Fruit fly (Drosophila melanogaster) whole organism: Measurements from ENCODE around the gene CG14086.

Experiments
- CG8478 ChIP-seq: fragments of >200 bp; optimal IDR thresholded peaks from 2 replicates; lab custom pipeline; 2018; ENCODE audit warnings: inconsistent platforms
- Dll ChIP-seq: fragments of >200 bp; optimal IDR thresholded peaks from 2 replicates; lab custom pipeline; 2017
- EcR ChIP-seq, 2 experiments: fragments of >200 bp; optimal IDR thresholded peaks; 2 replicates each; lab custom pipeline; 2017; ENCODE audit warnings: missing biosample characterization in 2 of 2, missing genetic modification characterization in 2 of 2, missing genetic modification reagents in 2 of 2
- pan ChIP-seq: fragments of >200 bp; optimal IDR thresholded peaks from 2 replicates; lab custom pipeline; 2017
- psq ChIP-seq: fragments of >200 bp; optimal IDR thresholded peaks from 2 replicates; lab custom pipeline; 2017
- usp ChIP-seq: fragments of >200 bp; optimal IDR thresholded peaks from 2 replicates; lab custom pipeline; 2017; ENCODE audit warnings: missing biosample characterization, missing genetic modification characterization, mixed read lengths

The CG14086 gene

DNA sequence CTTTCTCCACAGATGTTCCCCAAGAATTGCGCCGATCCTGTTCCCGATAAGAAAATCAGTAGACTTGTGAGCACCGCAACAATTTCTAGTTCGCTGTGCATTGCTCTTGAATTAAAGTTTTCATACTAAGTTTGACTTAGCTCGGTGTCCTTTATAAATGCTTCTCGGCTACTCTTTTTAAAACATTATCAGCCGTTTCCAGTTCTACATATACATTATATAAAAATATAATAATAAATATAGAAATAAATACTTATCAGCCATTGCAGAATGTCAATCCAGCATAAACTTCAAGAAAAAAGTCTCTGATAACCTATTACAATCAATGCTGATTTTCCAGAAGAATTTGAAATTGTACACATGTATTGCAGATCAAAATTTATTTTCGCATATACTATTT, 5.0 kb upstream of the CG14086 start, which contains the start of gene CG14088:
Gene CG14088, minus strand, starts transcription at position 101 of the 400 bp plus-strand sequence.
- no peak for TF ChIP-seq pan (lab: Kevin White, UChicago)

DNA sequence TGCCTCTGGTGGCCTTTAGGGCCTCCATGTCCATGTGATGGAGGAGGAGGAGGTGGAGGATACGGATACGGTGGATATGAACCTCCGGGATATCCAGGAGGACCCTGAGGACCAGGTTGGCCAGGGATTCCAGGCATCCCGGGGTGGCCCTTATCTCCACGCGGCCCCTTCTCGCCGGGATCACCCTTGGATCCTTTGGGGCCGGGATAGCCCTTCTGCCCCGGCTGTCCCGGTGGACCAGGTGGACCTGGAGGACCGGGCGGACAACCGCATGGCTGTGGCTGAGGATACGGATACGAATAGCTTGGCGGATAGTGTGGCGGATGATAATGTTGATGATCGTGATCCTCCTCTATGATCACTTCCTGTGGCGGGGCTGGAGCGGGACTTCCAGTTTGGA, 4.7 kb downstream of the CG14086 start:
- TF ChIP-seq EcR (GFP tag; optimal IDR thresholded peaks at IDR 0.05; lab: Kevin White, UChicago) (no peak), usp (no peak), psq (lab: Kevin White, UChicago) (no peak), CG8478 (lab: Kevin White, UChicago) (no peak), pan (lab: Kevin White, UChicago) (no peak), Dll (lab: Kevin White, UChicago) (no peak)

DNA sequence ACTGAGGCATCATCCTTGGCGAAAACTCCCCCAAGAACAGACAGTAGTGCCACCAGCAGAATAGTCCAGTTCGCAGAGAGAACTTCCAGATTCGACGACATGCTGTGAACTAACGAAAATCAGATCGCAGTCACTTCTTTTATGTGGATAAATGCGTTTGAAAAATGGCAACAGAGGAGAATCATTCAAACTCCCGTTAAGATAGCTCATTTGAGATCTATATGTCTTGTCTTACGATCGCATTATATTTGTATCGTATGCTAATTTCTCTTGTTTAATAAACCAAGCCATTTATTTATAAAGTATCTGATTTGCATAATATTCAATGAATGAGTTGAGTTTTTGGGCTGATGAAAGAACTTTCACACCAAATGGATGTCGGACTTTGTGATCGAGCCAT, 5.1 kb downstream of the CG14086 start, which contains the start of gene CG14089:
Gene CG14089, minus strand, starts transcription at position 101 of the 400 bp plus-strand sequence.
- TF ChIP-seq CG8478 (lab: Kevin White, UChicago) = no peak
- no peak for TF ChIP-seq Dll (lab: Kevin White, UChicago)

DNA sequence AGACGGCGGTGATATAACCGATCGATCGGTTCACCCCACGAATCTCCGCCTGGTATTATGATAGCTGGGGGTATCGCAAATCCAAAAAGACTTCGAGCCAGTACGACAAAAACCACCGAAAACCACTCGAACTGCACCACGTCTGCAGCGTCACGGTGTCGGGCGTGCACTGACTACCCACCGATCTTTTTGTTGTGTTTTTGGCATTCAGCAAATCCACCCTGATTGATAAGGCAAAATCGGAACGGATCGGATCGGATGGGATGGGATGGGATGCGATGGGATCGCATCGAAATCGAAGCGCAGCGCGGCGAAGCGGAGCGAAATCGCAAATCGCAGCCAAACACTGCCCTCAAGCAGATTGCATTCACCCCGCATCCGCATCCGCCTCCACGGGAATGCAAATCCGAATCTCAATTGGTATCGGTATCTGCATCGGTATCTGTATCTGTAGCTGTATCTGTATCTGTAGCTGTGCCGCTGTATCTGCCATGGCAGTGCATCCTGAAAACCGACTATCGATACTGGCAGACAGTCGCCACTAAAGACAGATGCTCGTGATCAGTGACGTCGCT, 12.9 kb downstream of the CG14086 start:
- TF ChIP-seq Dll (lab: Kevin White, UChicago) (no peak), usp (no peak), psq (lab: Kevin White, UChicago) (no peak)

DNA sequence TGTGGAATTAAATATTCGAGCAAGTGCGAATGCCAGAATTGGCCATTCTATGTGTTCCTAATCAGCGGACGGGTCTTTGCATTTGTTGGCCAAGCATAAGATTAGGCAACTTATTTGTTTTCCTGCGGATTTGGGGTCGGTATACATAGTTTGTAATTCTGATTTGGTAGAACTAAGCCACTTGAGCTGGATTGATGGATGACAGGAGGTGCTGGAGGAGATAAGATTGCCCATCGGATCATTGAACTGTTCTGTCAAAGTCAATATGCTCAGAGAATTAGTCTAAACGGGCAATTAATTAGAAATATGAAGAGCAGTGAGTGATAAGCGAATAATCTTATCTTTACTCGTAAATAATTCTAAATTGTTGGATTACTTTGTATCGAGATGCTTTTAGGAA, 13.8 kb downstream of the CG14086 start:
- TF ChIP-seq usp = no peak
- no peak for TF ChIP-seq EcR (GFP tag; optimal IDR thresholded peaks at IDR 0.05; lab: Kevin White, UChicago)
- no peak for TF ChIP-seq pan (lab: Kevin White, UChicago)
- TF ChIP-seq CG8478 (lab: Kevin White, UChicago) = no peak
- TF ChIP-seq Dll (lab: Kevin White, UChicago) = no peak
- no peak for TF ChIP-seq psq (lab: Kevin White, UChicago)

DNA sequence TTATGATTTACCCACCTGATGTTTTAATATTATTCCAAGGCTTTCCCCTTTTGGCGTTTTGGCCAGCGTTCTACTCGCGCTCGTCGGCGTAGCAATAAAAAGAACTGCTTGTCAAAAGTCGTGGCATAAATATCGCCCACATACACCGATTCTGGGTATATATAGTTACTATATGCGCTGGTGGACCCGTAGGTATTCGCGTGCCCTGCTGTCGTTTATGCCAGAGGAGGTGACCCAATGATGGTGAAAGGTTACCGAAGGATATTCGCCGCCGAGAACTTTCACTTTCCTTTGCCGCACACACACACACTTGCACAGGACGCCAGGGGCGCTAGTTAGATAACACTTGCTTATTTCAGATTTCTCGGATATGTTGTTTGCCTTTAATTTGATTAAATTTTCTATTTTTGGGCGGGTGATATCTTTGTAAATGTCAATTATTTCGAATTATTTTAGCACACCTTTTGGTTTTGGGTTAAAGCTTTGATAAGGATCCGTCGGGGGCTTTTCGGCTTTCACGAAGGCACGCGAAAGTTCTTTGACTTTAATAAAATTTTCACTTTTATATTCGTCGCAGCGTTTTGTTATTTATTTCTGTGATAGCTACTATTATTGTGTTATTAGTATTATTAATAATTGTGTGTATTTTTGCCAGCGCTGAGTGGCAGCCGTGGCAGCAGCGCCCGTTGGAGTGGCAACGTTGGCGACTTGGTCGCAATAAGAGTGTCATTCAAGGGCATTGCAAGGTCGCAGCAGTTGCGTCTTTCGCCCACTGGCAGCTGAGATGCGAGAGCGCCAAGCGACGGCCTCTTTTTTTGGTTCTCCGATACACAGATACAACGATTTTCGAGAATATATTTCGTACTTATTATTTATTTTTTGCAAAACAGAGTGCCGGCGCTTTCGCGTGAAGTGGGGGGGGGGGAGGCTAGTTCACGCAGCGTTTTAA, 16.1 kb downstream of the CG14086 start:
- TF ChIP-seq CG8478 (lab: Kevin White, UChicago) = no peak
- no peak for TF ChIP-seq EcR (GFP tag; optimal IDR thresholded peaks at IDR 0.05; lab: Kevin White, UChicago)
- no peak for TF ChIP-seq usp
- TF ChIP-seq psq (lab: Kevin White, UChicago) = no peak
- TF ChIP-seq Dll (lab: Kevin White, UChicago) = no peak
- no peak for TF ChIP-seq pan (lab: Kevin White, UChicago)

DNA sequence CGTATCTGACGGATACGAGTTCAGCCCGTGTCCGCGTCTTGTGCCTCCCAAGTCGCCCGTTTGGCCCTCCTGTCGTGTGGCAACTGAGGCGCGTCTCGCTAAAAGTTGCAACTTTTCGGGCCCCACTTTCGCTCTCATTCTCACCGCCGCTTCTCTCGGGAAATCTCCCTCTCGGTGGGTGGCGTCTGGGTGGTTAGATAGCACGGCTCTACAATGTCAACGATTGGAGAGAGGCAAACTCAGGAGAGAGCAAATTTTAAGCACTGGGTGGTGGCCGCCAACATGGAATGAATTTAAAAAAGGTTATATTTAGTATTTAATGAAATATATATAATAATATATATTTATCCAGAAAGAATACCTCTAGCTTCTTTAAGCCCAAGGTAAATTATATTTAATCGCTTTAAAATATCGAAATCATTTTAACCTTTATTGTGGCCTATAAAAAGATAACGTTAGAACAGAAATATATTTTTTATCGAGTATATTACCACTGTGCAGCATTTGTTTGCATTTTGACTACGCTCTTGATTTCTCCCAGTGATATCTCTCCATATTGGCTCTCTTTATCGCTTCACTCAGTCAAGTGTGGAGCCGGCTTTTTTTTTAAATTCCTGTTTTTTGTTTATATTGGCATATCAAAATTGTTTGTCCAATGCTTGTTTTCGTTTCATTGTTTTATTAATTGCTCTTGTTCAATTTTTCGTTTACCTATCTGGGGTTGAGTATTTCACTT, 17.0 kb downstream of the CG14086 start, which contains the start of gene Gbs-76A:
Gene Gbs-76A, minus strand, starts transcription at position 327 of the 736 bp plus-strand sequence.
- TF ChIP-seq usp (no peak), Dll (lab: Kevin White, UChicago) (peak; percentile 64), psq (lab: Kevin White, UChicago) (no peak), pan (lab: Kevin White, UChicago) (no peak), CG8478 (lab: Kevin White, UChicago) (no peak), EcR (GFP tag; optimal IDR thresholded peaks at IDR 0.05; lab: Kevin White, UChicago) (no peak)

DNA sequence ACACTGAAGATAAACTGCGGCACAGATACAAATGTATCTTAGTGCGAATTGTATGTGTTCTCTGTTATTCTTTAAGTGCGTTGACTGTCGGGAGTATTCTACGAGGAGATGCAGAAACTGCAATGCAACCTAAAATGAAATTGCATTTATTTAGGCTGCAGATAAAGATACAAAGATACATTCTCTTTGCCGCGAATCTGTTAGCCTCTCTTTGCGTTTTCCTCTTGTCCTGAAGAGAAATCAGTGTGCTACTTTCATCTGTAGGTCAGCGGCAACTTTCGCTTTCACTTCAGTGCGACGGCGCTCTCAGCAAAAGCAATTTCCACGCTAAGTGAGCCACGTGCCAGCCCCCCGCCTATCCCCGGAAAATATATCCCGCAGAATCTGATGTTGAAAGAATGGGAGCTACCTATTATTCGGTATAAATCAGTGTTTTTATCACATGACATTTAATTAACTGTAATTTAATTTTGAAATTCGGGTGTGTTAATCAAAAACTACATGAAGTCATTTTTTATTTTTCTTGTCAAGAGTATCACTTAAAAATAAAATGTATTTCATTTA, 17.7 kb downstream of the CG14086 start:
- TF ChIP-seq EcR (GFP tag; optimal IDR thresholded peaks at IDR 0.05; lab: Kevin White, UChicago) (peak in 1 of 2 experiments; percentile 18), CG8478 (lab: Kevin White, UChicago) (no peak), psq (lab: Kevin White, UChicago) (no peak), usp (no peak)

DNA sequence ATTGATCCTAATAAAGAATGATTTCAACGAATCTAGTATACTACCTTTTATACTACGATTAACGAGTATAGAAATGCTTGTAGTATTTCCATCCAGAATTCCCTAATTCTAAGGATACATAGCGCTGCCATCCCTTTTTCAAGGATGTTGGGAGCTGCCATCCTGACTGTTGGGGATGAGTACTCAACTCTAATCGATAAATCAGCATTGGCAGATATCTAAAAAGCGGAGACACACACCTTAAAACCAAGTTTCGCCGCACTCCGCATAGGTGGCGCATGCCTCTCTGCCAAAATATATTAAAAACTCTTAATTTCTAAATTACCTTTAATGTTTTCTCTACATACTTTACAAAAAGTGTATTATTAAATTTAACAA, 18.6 kb downstream of the CG14086 start, which contains the start of gene fal:
Gene fal, plus strand, starts transcription at position 330 of the 378 bp plus-strand sequence.
- no peak for TF ChIP-seq EcR (GFP tag; optimal IDR thresholded peaks at IDR 0.05; lab: Kevin White, UChicago)
- TF ChIP-seq psq (lab: Kevin White, UChicago) = no peak
- no peak for TF ChIP-seq Dll (lab: Kevin White, UChicago)
- no peak for TF ChIP-seq usp
- no peak for TF ChIP-seq CG8478 (lab: Kevin White, UChicago)
- no peak for TF ChIP-seq pan (lab: Kevin White, UChicago)

DNA sequence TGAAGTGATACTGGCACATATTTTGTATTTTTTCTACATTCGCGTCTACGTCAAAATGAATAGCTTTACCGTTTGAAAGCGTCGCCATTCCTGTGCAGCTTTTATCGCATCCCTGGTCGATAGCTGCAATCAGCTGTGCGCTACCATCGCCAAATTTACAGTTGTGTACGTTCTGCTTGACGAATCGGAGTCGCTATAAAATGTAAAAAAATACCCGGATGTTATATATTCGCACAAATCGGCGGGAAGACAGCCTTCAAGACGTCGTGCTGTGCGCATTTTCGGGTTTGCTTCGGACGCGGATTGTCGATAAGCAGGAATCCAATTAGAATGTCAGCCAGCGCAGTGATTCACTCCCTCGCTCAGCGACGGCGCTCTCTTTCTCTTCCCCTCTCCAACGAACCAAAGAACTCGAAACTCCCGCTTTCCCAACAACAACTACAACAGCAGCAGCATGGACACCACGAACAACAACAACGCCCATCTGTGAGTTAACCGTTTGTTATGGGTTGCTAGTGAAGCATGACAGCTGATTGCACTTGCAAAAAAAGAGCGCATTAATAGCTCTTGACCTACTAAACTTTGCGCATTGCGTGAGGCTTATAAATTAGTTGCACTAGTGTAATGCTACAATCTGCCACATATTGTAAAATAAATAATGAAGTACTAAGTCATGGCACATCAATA, 19.2 kb downstream of the CG14086 start:
- TF ChIP-seq CG8478 (lab: Kevin White, UChicago) (no peak), EcR (GFP tag; optimal IDR thresholded peaks at IDR 0.05; lab: Kevin White, UChicago) (no peak), pan (lab: Kevin White, UChicago) (no peak), Dll (lab: Kevin White, UChicago) (no peak), usp (no peak), psq (lab: Kevin White, UChicago) (no peak)

DNA sequence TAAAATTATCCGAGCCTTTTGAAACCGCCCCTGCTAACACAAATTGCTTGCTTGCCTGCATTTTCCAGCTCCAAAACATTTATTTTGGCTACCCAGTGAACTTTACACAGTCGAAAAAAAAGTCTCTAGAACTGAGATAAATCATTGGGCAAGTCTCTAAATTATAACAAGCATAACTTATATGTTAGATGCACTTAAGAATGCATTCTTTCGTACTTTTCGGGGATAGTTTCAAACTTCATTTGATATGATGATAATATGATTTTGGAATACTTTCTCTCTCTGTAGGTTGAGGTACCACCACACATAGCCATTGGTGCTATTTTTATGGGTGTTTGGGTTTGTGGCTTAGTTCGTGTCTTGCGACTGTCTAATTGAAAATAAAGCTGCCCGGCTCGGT, 39.3 kb downstream of the CG14086 start:
- TF ChIP-seq CG8478 (lab: Kevin White, UChicago) (no peak), Dll (lab: Kevin White, UChicago) (no peak), EcR (GFP tag; optimal IDR thresholded peaks at IDR 0.05; lab: Kevin White, UChicago) (no peak), usp (no peak), psq (lab: Kevin White, UChicago) (no peak), pan (lab: Kevin White, UChicago) (no peak)
